Worm (Caenorhabditis elegans) whole organism, L1 larva: ENCODE results near the gene C05C10.3.
A peak's percentile ranks its signal among the peaks of the same experiment; 100 is the strongest.

Experiments
- C04F5.9 ChIP-seq: sonication (generic microtip); optimal IDR thresholded peaks from 2 replicates; lab custom pipeline; 2016; ENCODE audit warnings: missing genetic modification characterization, missing compliant biosample characterization
- F16B12.6 ChIP-seq: fragments of 150-350 bp; optimal IDR thresholded peaks from 2 replicates; lab custom pipeline; 2014; ENCODE audit warnings: missing biosample characterization, missing genetic modification characterization
- alr-1 ChIP-seq: fragments of 200-800 bp; sonication (Bioruptor generic); optimal IDR thresholded peaks from 2 replicates; lab custom pipeline; 2018; ENCODE audit warnings: borderline replicate concordance, mild to moderate bottlenecking, missing genetic modification characterization, missing compliant biosample characterization
- aly-2 ChIP-seq: fragments of 150-350 bp; optimal IDR thresholded peaks from 2 replicates; lab custom pipeline; 2014; ENCODE audit warnings: missing biosample characterization, missing genetic modification characterization
- ama-1 ChIP-seq: fragments of 150-350 bp; optimal IDR thresholded peaks from 2 replicates; lab custom pipeline; 2014
- blmp-1 ChIP-seq: fragments of 150-350 bp; optimal IDR thresholded peaks from 2 replicates; lab custom pipeline; 2014; ENCODE audit warnings: missing biosample characterization, missing genetic modification characterization
- ceh-8 ChIP-seq: fragments of 200-800 bp; sonication (Bioruptor generic); optimal IDR thresholded peaks from 2 replicates; lab custom pipeline; 2018; ENCODE audit warnings: mild to moderate bottlenecking, missing genetic modification characterization, moderate library complexity, missing compliant biosample characterization
- ces-1 ChIP-seq: fragments of 150-350 bp; optimal IDR thresholded peaks from 2 replicates; lab custom pipeline; 2014; ENCODE audit warnings: missing biosample characterization, missing genetic modification reagents, missing genetic modification characterization
- dsc-1 ChIP-seq: sonication (generic microtip); optimal IDR thresholded peaks from 2 replicates; lab custom pipeline; 2016; ENCODE audit warnings: mild to moderate bottlenecking, missing genetic modification characterization, missing compliant biosample characterization
- efl-1 ChIP-seq, 4 experiments: fragments of 150-350 bp; optimal IDR thresholded peaks in 3 of 4; peaks in 1 of 4; 1 replicate in 1 of 4; 2 replicates in 3 of 4; lab custom pipeline; 2014; ENCODE audit warnings: missing biosample characterization in 2 of 4, missing genetic modification characterization in 2 of 4, missing genetic modification reagents in 2 of 4
- elt-2 ChIP-seq: sonication (generic microtip); optimal IDR thresholded peaks from 2 replicates; lab custom pipeline; 2016; ENCODE audit warnings: missing genetic modification characterization, mild to moderate bottlenecking, inconsistent platforms, missing compliant biosample characterization, missing genetic modification reagents
- elt-3 ChIP-seq, 6 experiments: fragments of 150-350 bp in 1 of 6; sonication (generic microtip); optimal IDR thresholded peaks; 2 replicates each; lab custom pipeline; 2017 to 2018; ENCODE audit warnings: missing biosample characterization in 6 of 6, missing genetic modification characterization in 6 of 6, inconsistent platforms in 1 of 6
- fkh-4 ChIP-seq: sonication (generic microtip); optimal IDR thresholded peaks from 2 replicates; lab custom pipeline; 2016; ENCODE audit warnings: missing compliant biosample characterization, missing genetic modification characterization, borderline replicate concordance
- fkh-8 ChIP-seq: sonication (generic microtip); optimal IDR thresholded peaks from 2 replicates; lab custom pipeline; 2016; ENCODE audit warnings: mild to moderate bottlenecking, missing genetic modification characterization, missing compliant biosample characterization
- hlh-4 ChIP-seq: sonication (generic microtip); optimal IDR thresholded peaks from 2 replicates; lab custom pipeline; 2016; ENCODE audit warnings: mild to moderate bottlenecking, missing genetic modification characterization, missing compliant biosample characterization
- hpl-2 ChIP-seq: fragments of 150-350 bp; optimal IDR thresholded peaks from 2 replicates; lab custom pipeline; 2014; ENCODE audit warnings: missing biosample characterization, missing genetic modification reagents, missing genetic modification characterization
- irx-1 ChIP-seq: sonication (generic microtip); optimal IDR thresholded peaks from 2 replicates; lab custom pipeline; 2016; ENCODE audit warnings: missing genetic modification characterization, missing compliant biosample characterization
- isw-1 ChIP-seq: fragments of 200-800 bp; sonication (Bioruptor generic); IDR thresholded peaks from 2 replicates; pipeline ENCODE4 v1.3.6; 2022; ENCODE audit warnings: missing genetic modification characterization, missing compliant biosample characterization
- lin-13 ChIP-seq: fragments of 150-350 bp; optimal IDR thresholded peaks from 2 replicates; lab custom pipeline; 2014; ENCODE audit warnings: missing biosample characterization, missing genetic modification reagents, missing genetic modification characterization
- lin-14 ChIP-seq: fragments of 200-800 bp; sonication (Bioruptor generic); optimal IDR thresholded peaks from 2 replicates; lab custom pipeline; 2018; ENCODE audit warnings: mild to moderate bottlenecking, missing genetic modification characterization, moderate library complexity, missing compliant biosample characterization
- lir-3 ChIP-seq: sonication (generic microtip); optimal IDR thresholded peaks from 2 replicates; lab custom pipeline; 2016; ENCODE audit warnings: mild to moderate bottlenecking, missing genetic modification characterization, moderate library complexity, missing compliant biosample characterization; ENCODE audit not compliant: poor library complexity
- mab-9 ChIP-seq: fragments of 200-800 bp; sonication (Bioruptor generic); IDR thresholded peaks from 2 replicates; pipeline ENCODE4 v1.3.6; 2022; ENCODE audit warnings: missing genetic modification reagents, missing genetic modification characterization, missing compliant biosample characterization
- mef-2 ChIP-seq: fragments of 150-350 bp; optimal IDR thresholded peaks from 2 replicates; lab custom pipeline; 2014; ENCODE audit warnings: missing biosample characterization, missing genetic modification characterization
- nhr-11 ChIP-seq: fragments of 150-350 bp; optimal IDR thresholded peaks from 2 replicates; lab custom pipeline; 2014; ENCODE audit warnings: missing biosample characterization, missing genetic modification characterization
- nhr-28 ChIP-seq: fragments of 150-350 bp; optimal IDR thresholded peaks from 2 replicates; lab custom pipeline; 2014; ENCODE audit warnings: missing biosample characterization, missing genetic modification characterization
- nhr-71 ChIP-seq: sonication (generic microtip); optimal IDR thresholded peaks from 2 replicates; lab custom pipeline; 2016; ENCODE audit warnings: mild to moderate bottlenecking, missing genetic modification characterization, moderate library complexity, missing compliant biosample characterization
- nhr-76 ChIP-seq: sonication (generic microtip); optimal IDR thresholded peaks from 2 replicates; lab custom pipeline; 2017; ENCODE audit warnings: missing biosample characterization, missing genetic modification characterization
- nhr-77 ChIP-seq: fragments of 150-350 bp; optimal IDR thresholded peaks from 2 replicates; lab custom pipeline; 2014; ENCODE audit warnings: missing biosample characterization, missing genetic modification characterization
- nhr-90 ChIP-seq: sonication (generic microtip); optimal IDR thresholded peaks from 2 replicates; lab custom pipeline; 2016; ENCODE audit warnings: mild to moderate bottlenecking, missing genetic modification characterization, missing compliant biosample characterization; ENCODE audit not compliant: poor library complexity
- rnt-1 ChIP-seq: sonication (generic microtip); optimal IDR thresholded peaks from 2 replicates; lab custom pipeline; 2016; ENCODE audit warnings: mild to moderate bottlenecking, missing genetic modification characterization, moderate library complexity, missing compliant biosample characterization
- sox-4 ChIP-seq: sonication (generic microtip); optimal IDR thresholded peaks from 2 replicates; lab custom pipeline; 2016; ENCODE audit warnings: missing genetic modification characterization, missing compliant biosample characterization
- unc-130 ChIP-seq: fragments of 150-350 bp; optimal IDR thresholded peaks from 2 replicates; lab custom pipeline; 2017; ENCODE audit warnings: missing biosample characterization, missing genetic modification characterization, inconsistent platforms
- unc-62 ChIP-seq: fragments of 150-350 bp; optimal IDR thresholded peaks from 2 replicates; lab custom pipeline; 2014; ENCODE audit warnings: missing biosample characterization, missing genetic modification reagents, missing genetic modification characterization
- vab-15 ChIP-seq: sonication (generic microtip); optimal IDR thresholded peaks from 2 replicates; lab custom pipeline; 2017; ENCODE audit warnings: missing genotype, mild to moderate bottlenecking, missing genetic modification characterization, missing compliant biosample characterization
- xbp-1 ChIP-seq: sonication (generic microtip); optimal IDR thresholded peaks from 2 replicates; lab custom pipeline; 2016; ENCODE audit warnings: missing genetic modification characterization, missing compliant biosample characterization
- zip-4 ChIP-seq: fragments of 200-800 bp; sonication (Bioruptor generic); optimal IDR thresholded peaks from 2 replicates; lab custom pipeline; 2018; ENCODE audit warnings: mild to moderate bottlenecking, missing genetic modification characterization, moderate library complexity, missing compliant biosample characterization
- ztf-4 ChIP-seq: fragments of 150-350 bp; optimal IDR thresholded peaks from 2 replicates; lab custom pipeline; 2014; ENCODE audit warnings: missing biosample characterization, missing genetic modification characterization

The C05C10.3 gene

DNA sequence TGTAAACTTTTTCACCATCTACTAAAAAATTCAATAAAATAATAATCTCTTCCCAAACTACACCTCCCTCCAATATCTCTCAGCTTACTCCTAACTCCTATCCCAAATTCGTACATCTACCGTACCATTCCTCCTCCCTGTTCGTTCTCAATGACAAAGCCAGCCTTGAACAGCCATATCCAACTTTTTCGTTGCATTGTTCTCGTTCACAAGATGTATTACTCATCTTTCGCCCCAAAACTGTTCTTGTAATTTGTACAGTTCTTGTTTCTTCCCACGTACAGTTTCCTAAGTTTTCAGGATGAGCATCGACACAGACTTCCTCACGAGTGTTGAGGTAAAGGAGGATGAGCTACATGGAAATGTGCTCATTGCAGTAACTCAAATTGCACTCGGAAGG is 18.2 kb upstream of the C05C10.3 start, which contains the start of gene egl-43:
egl-43 (plus strand) TSS at position 301 of the 400 bp plus-strand sequence.
- TF ChIP-seq xbp-1 (tag; lab: Kevin White, UChicago): no peak
- TF ChIP-seq efl-1 (optimal IDR thresholded peaks at IDR 0.05; lab: Kevin White, UChicago): no peak
- no peak for TF ChIP-seq efl-1 (GFP tag; optimal IDR thresholded peaks at IDR 0.05 in 1 of 2; lab: Kevin White, UChicago)
- TF ChIP-seq rnt-1 (tag; lab: Kevin White, UChicago): no peak
- no peak for TF ChIP-seq nhr-28 (tag; lab: Kevin White, UChicago)
- TF ChIP-seq zip-4: no peak
- TF ChIP-seq hlh-4 (tag; lab: Kevin White, UChicago): no peak
- TF ChIP-seq ama-1: no peak
- no peak for TF ChIP-seq nhr-76 (tag; lab: Kevin White, UChicago)
- TF ChIP-seq unc-62 (GFP tag; lab: Kevin White, UChicago): no peak
- TF ChIP-seq nhr-90: no peak
- no peak for TF ChIP-seq lin-13
- no peak for TF ChIP-seq fkh-8 (tag; lab: Kevin White, UChicago)
- TF ChIP-seq irx-1: no peak
- no peak for TF ChIP-seq alr-1
- TF ChIP-seq lir-3 (tag; lab: Kevin White, UChicago): no peak
- no peak for TF ChIP-seq mef-2

- TF ChIP-seq hlh-4 (tag; lab: Kevin White, UChicago): peak; percentile 62
- TF ChIP-seq nhr-71 (tag; lab: Kevin White, UChicago): peak; percentile 17
- TF ChIP-seq unc-130 (tag; lab: Kevin White, UChicago): no peak
- TF ChIP-seq fkh-8 (tag; lab: Kevin White, UChicago): peak; percentile 53
Measured at ce11 chrII:9951846-9952245, 15.2 kb upstream of the C05C10.3 start.

DNA sequence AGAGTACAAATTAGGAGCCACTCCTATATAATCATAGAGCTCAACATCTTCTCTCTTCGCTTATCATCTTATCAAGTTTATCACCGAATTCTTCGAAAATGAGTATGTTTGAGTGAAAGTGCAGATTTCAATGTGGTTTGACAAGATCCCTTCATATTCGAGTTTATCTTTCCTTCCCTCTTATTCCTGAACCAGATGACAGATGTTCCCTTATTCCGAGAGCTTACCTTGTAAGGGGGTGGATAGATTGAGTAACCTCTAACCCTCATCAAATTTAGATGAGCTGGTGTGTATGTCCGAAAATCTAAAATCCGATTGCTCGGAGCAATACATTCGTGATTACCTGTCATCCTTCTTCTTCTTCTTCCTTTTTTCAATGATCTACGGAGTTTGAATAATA is 12.0 kb upstream of the C05C10.3 start:
- TF ChIP-seq fkh-4 (tag; lab: Kevin White, UChicago): no peak
- no peak for TF ChIP-seq elt-3 (tag; optimal IDR thresholded peaks at IDR 0.05; lab: Kevin White, UChicago)
- no peak for TF ChIP-seq ztf-4
- no peak for TF ChIP-seq elt-2
- TF ChIP-seq ces-1 (GFP tag; lab: Kevin White, UChicago): no peak
- TF ChIP-seq mab-9 (GFP tag; lab: Robert Waterston, UW): no peak
- no peak for TF ChIP-seq lin-14
- TF ChIP-seq dsc-1: no peak
- TF ChIP-seq sox-4 (tag; lab: Kevin White, UChicago): no peak
- no peak for TF ChIP-seq ceh-8
- TF ChIP-seq hpl-2 (GFP tag; lab: Kevin White, UChicago): no peak
- no peak for TF ChIP-seq nhr-71 (tag; lab: Kevin White, UChicago)
- TF ChIP-seq, all 84 proteins: peak for 0

DNA sequence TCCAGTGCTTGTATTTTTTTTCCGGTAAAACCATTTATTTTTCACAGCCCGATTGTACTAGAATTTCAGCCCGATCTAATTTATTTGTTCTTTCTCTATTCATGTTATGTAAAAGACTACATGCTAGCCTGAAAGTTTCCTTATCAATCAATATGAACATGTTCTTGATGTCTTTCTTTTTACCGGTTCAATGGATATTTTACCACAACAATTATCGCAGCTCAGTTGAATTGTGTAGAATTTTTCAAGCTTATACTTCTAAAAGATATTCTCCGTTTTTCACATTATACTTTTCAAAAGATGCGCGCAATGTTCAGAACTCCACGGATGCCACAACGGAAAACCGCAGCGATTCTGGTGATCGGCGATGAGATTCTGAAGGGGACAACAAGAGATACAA is 7.1 kb upstream of the C05C10.3 start, which contains the start of gene flad-1:
flad-1 (plus strand) TSS at position 301 of the 400 bp plus-strand sequence.
- TF ChIP-seq sox-4 (tag; lab: Kevin White, UChicago) (no peak), C04F5.9 (tag; lab: Kevin White, UChicago) (no peak), vab-15 (tag; lab: Kevin White, UChicago) (no peak), aly-2 (tag; lab: Kevin White, UChicago) (no peak), blmp-1 (tag; lab: Kevin White, UChicago) (no peak)

DNA sequence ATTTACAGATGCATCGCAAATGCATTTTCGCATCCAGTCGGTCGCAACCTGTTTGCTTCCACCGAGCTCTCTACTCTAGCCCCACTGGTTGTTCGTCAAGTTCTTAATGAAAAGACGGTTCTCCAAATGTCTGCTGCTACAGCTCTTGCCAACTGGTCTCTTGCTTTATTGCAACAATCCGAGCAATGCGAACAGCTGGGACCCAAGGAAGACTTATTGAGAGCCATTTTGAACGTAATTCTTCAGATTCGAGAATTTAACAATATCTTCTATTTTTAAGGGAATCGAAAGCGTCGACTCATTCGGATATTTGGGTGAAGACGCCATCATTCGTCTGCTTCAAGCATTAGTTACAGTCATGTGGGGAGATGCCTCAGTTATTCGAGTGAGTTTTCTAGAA is 6.6 kb upstream of the C05C10.3 start:
- TF ChIP-seq ama-1 (no peak), F16B12.6 (tag; lab: Kevin White, UChicago) (no peak), dsc-1 (no peak), nhr-11 (tag; lab: Kevin White, UChicago) (no peak), nhr-77 (no peak), isw-1 (GFP tag; lab: Robert Waterston, UW) (no peak), sox-4 (tag; lab: Kevin White, UChicago) (no peak)
